Fruit fly (Drosophila melanogaster) Kc167 (cell line): ENCODE data around the gene Boh2.

ENCODE experiments used
- Myc ChIP-seq: fragments of >200 bp; optimal IDR thresholded peaks from 2 replicates; lab custom pipeline; 2017; ENCODE audit warnings: missing external identifiers
- Sin3A ChIP-seq: fragments of >200 bp; optimal IDR thresholded peaks from 2 replicates; lab custom pipeline; 2018; ENCODE audit warnings: missing external identifiers
- h ChIP-seq: fragments of >200 bp; optimal IDR thresholded peaks from 3 replicates; lab custom pipeline; 2018; ENCODE audit warnings: missing external identifiers
- insv ChIP-seq: fragments of >200 bp; optimal IDR thresholded peaks from 3 replicates; lab custom pipeline; 2018; ENCODE audit warnings: missing external identifiers
- psq ChIP-seq: fragments of >200 bp; optimal IDR thresholded peaks from 2 replicates; lab custom pipeline; 2017; ENCODE audit warnings: missing external identifiers
- ttk ChIP-seq: sonication (Bioruptor generic); optimal IDR thresholded peaks from 2 replicates; lab custom pipeline; 2017; ENCODE audit warnings: missing external identifiers

The Boh2 gene

DNA sequence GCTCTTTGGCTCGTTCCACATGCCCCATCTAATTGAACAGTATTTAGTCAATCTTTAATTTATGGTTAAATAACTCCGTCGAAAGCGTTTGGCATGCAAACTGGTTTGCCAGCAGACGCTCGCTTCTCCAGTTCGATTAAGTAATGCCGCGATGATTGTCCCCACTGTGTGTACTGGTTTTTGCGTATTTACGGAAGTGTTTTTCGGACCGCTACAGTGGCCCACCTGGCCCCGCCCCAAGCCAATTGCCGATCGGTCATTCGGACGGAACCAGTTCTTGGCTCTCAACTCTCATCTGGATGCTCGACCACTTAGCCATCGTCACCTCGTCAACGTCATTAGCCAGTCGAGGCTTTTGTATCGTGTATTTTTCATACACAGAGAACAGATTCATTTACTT is 17.9 kb downstream of the Boh2 start:
- TF ChIP-seq Sin3A (lab: Kevin White, UChicago) = no peak
- TF ChIP-seq psq (lab: Kevin White, UChicago) = no peak
- no peak for TF ChIP-seq h (lab: Kevin White, UChicago)
- no peak for TF ChIP-seq Myc (lab: Kevin White, UChicago)
- no peak for TF ChIP-seq insv (lab: Kevin White, UChicago)
- no peak for TF ChIP-seq ttk (lab: Kevin White, UChicago)

DNA sequence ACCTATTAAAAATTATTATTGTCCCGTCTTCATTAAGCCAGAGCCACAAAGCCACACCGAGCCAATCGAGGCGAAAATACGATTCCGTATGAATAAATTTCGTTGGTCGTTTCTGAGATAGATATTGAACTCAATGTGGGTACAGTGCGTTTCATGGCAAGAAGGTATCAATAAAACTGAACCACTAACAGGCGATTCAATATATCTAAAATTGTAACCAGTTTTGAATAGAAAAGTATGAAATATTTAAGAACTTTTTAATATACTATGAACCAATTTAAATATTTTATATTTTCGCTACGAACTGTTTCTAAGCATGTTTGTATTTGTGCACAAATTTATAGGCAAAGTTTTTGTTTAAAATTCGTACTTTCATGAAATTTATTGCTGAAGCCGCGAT is 20.2 kb downstream of the Boh2 start:
- TF ChIP-seq insv (lab: Kevin White, UChicago) = no peak
- no peak for TF ChIP-seq Sin3A (lab: Kevin White, UChicago)
- no peak for TF ChIP-seq Myc (lab: Kevin White, UChicago)
- no peak for TF ChIP-seq psq (lab: Kevin White, UChicago)
- no peak for TF ChIP-seq h (lab: Kevin White, UChicago)
- no peak for TF ChIP-seq ttk (lab: Kevin White, UChicago)

DNA sequence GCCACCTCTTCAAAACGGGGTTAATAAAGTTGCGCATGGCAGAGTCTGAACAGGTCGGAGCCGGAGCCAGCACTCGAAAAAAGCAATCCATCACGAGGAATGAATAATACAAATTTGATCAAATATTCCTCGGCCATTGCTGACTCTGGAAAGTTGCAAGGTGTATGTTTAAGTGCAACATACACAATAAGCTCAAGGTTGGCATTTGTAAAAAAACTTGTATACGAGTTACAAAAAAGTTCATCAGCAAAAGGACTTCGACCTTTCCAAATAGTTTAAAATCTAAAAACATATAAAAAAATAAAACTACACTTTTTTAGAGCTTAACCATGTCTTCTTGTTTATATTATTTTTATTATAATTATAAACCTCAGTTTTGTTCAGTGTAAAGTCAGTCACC is 21.9 kb downstream of the Boh2 start:
- no peak for TF ChIP-seq h (lab: Kevin White, UChicago)

DNA sequence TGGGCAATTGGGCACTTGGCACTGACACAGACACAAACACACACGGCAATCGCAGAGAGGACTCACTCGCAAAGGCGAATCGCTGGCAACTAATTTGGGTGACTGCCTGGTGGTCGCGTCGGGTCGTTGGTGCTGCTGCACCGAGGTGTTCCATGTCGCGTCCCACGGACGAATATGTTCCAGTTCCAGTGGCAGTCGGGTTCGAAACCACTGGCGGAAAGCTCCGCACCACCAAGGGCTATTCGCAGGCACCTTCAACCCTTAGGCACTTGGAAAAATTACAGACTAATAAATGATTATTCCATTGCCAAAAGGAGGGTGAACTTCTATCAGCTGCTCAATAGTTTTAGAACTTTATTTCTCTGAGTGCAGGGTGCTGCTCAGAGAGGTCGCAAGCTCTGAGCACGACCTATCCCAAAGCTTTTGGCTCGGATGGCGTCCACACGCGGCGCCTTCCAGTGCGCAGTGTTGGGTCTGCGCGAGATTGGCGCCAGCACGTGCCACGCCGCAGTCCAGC is 24.7 kb downstream of the Boh2 start, which contains the start of gene Ca-beta:
Gene Ca-beta (minus strand): TSS at position 51 of the 517 bp plus-strand sequence.
- TF ChIP-seq psq (lab: Kevin White, UChicago) (no peak), Sin3A (lab: Kevin White, UChicago) (no peak), ttk (lab: Kevin White, UChicago) (no peak), h (lab: Kevin White, UChicago) (no peak), insv (lab: Kevin White, UChicago) (no peak), Myc (lab: Kevin White, UChicago) (no peak)

DNA sequence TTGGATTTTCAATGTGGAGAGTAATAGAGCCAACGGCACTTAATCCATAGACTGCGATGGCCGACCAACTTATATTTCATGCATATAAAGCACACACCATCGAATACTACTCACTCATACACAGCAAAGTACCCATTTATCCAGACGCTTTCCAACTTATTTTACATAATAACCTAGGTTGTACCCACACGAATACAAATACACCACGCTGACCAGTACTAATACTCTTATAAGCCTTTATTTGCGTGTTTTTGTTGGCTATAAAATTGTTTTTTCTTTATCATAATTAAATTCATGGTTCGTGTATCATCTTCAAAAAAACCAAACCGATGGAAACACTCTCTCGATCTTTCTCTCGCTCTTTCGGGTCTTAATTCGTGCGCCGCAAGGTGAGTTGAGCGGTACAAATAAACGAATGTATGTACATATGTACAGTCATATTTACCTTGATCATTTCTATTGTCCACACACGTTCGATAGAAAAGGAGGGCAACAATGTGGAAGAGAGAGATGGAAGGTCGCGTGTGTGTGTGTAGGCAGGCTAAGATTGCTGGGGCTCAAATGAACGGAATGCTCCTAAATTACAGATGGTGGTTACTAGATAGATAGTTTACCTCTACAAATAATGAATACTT is 27.9 kb downstream of the Boh2 start:
- TF ChIP-seq Myc (lab: Kevin White, UChicago) = no peak
- no peak for TF ChIP-seq h (lab: Kevin White, UChicago)

DNA sequence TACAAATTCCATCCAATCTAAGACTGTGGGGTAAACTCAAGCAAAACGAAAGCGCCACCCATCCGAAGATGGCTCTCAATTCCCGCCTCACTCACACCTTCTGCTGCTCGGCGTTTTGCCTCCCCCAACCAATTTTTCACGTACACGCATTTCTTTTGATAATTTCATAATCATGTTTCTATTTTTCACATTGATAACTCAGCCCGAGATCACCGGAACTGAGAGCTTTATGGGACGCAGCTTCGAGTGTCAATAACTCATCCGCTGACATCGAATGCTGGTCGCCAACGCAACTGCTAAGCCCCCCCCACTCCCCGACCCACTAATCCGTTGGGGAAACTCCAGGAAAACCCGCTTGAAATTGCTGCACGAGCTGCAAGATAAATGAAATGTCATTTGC is 28.6 kb downstream of the Boh2 start:
- TF ChIP-seq h (lab: Kevin White, UChicago) (no peak), Sin3A (lab: Kevin White, UChicago) (no peak), ttk (lab: Kevin White, UChicago) (no peak), insv (lab: Kevin White, UChicago) (no peak), Myc (lab: Kevin White, UChicago) (no peak), psq (lab: Kevin White, UChicago) (no peak)

DNA sequence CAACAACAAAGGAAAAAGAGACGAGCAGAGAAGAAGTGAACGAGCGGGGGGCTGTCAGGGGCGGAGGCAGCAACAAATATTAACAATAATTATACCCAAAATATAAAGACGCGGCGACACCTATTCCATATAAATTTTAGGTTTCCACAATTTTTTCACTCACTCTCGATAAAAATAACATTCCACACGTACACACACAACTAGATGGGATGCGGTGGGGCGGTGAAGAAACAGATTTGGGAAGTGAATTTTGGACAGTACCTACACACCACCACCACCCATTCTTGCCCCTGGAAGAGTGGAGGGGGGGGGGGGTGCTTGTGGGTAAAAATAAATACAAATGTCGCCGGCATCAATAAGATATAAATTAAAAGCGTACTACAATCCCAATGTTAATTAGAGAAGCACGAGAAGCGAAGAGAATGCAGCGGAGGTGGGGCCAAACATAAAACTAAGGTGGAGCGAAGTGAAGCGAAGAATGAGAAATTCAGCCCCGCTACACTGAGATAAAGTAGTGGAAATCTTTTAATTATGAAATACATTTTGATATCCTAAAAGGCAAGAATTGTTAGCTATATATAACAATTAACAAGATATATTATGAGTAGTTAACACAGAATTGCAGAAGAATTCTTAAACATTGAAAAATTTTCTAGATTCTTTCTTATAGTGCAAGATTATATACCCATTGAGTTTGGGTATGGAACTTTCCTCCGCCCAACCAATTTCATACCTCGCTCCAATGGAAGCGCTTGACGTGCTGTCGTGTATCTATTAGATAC is 29.9 kb downstream of the Boh2 start:
- TF ChIP-seq h (lab: Kevin White, UChicago) = no peak
- no peak for TF ChIP-seq ttk (lab: Kevin White, UChicago)
- TF ChIP-seq Sin3A (lab: Kevin White, UChicago) = no peak
- no peak for TF ChIP-seq psq (lab: Kevin White, UChicago)
- no peak for TF ChIP-seq insv (lab: Kevin White, UChicago)
- TF ChIP-seq Myc (lab: Kevin White, UChicago) = no peak

DNA sequence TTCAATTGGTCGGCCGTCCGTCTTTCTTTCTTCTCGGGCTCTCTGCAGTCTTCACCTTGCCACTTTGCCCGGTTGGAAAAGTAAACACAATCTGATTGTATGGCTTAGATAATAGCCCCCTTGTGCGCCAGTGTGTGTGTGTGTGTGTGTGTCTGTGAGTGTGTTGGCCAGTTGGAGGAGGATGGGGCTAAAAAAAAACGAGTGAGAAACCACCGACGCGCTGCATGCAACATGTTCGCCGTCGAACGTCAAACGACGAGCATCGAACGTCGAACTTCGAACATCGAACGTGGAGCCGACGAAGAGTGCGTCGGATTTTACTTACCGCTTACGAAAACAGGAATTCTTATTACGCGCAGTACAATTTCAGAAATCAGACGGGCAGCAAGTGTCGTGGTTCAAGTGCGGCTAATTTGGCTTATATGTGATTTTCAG is 31.5 kb downstream of the Boh2 start, which contains the start of gene ab:
Gene ab (plus strand): TSS at position 355 of the 435 bp plus-strand sequence.
- no peak for TF ChIP-seq ttk (lab: Kevin White, UChicago)
- no peak for TF ChIP-seq h (lab: Kevin White, UChicago)
- TF ChIP-seq Sin3A (lab: Kevin White, UChicago) = no peak
- no peak for TF ChIP-seq insv (lab: Kevin White, UChicago)
- no peak for TF ChIP-seq psq (lab: Kevin White, UChicago)
- no peak for TF ChIP-seq Myc (lab: Kevin White, UChicago)

DNA sequence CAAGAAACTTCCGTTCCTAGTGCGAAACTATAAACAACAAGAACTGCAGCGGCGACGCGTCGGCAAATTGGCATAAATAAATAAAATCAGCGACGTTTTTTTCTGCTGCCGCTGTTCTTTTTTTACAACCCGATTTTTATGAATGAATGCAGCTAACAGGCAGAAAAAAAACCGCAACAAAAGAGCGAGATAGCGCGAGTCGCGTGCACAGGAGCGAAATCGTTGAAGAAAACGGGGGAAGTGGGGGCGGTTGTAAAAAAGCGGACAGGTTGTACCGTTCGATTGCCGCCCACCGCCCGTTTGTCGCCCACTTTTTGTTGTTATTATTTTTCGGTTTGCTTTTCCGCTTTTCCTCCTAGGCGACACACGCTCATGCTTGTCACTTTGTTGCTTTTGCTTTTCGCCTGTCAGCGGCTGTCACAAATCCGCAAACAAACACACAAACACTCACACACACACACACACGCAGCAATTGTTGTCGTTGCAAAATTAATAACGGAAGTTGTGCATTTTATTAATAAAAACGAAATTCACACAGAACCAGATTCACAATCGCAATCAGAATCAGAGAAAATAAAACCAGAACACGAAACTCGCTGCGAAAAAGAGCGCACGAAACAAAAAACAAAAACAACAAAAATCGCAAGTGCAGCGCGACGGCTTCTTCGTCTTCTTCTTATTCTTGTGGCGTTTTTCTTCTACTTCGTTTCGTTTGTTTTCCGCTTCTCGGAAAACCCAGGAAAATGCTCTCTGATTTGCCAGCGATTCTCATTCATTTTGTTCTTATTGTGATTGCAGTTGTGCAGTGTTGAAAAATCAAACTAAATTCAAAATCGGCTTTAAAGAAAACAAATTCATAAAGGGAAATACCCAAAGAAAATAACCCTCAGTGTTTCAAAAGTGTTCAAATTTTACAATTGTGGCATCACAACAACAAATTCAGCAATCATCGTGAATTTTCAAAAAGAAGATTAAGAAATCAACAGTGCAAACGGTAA is 32.4 kb downstream of the Boh2 start:
- TF ChIP-seq h (lab: Kevin White, UChicago) (no peak), insv (lab: Kevin White, UChicago) (no peak), Sin3A (lab: Kevin White, UChicago) (no peak), Myc (lab: Kevin White, UChicago) (no peak), ttk (lab: Kevin White, UChicago) (no peak), psq (lab: Kevin White, UChicago) (no peak)

DNA sequence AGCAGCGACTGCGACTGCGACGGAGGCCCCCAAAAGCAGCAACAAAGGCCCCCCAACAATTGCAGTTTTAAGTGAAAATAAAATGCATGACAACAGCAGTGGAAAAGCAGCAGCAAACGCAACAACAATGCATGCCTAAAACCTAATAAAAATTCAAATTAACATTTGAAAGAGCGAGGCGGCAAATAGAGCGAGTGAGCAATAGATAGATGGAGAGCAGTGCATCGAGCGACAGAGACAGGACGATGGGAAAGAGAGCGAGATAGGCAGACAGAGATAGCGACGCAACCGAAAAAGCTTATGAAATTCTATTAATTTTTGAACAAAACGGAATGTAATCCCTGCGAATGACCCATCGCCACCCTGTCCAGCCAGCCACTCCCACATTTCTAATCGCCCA is 40.1 kb downstream of the Boh2 start:
- no peak for TF ChIP-seq h (lab: Kevin White, UChicago)
- TF ChIP-seq insv (lab: Kevin White, UChicago) = no peak
